Worm (Caenorhabditis elegans): ENCODE results near the gene Y43F8B.7.

The Y43F8B.7 gene

DNA sequence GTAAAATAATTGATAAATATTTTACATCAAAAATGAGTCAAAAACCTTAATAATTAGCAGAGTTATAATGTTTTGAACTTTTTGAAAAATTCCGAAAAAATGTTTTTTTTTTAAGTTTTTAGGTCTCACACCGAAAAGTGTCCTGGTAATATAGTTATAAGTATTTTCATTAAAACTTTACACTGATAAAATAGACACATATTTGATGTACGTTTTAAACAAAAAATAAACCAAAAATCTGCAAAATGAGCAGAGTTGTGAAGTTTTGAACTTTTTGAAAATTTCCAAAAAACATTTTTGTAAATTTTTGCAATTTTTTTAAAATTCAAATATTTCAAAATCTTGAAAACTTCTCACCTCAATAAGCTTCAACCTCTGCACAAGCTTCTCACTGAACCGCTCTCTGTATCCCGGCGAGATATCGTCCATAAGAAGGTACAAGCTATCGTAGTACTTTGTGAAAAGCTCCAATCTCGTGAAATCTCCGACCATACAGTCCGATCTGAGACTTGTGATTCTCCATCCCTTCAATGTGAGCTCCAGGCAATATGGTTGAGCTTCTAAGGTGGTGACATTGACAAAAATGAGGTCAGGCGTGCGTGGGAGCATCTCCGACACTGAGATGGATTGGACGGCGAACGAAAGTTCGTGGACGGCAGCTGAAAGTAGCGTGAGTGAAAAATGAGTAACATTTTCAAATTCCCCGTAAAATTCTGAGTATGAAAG is 30.2 kb downstream of the Y43F8B.7 start:
- TF ChIP-seq lsy-2 (tag; optimal IDR thresholded peaks at IDR 0.05) (peak in 1 of 2 experiments; percentile 7), aha-1 (tag) (peak; percentile 97), ama-1 (optimal IDR thresholded peaks at IDR 0.05) (peak; percentile 3), mep-1 (tag; optimal IDR thresholded peaks at IDR 0.05) (peak; percentile 4), zfp-3 (GFP tag; conservative IDR thresholded peaks at IDR 0.05) (no peak)

- TF ChIP-seq R02D3.7 (tag; optimal IDR thresholded peaks at IDR 0.05) (no peak), lim-7 (GFP tag; IDR thresholded peaks at IDR 0.05) (0 out of 2 replicates have a peak, but pooled peaks have one; percentile 40), nhr-237 (tag; optimal IDR thresholded peaks at IDR 0.05) (no peak), F37D6.2 (tag; optimal IDR thresholded peaks at IDR 0.05) (no peak), pha-4 (GFP tag; IDR thresholded peaks at IDR 0.05) (no peak), pha-4 (tag; optimal IDR thresholded peaks at IDR 0.05) (no peak), set-16 (GFP tag; IDR thresholded peaks at IDR 0.05) (no peak), ces-1 (GFP tag; optimal IDR thresholded peaks at IDR 0.05) (no peak), zfp-3 (GFP tag; conservative IDR thresholded peaks at IDR 0.05) (0 out of 2 replicates have a peak, but pooled peaks have one; percentile 56), vab-7 (GFP tag; IDR thresholded peaks at IDR 0.05) (0 out of 2 replicates have a peak, but pooled peaks have one; percentile 4), lin-38 (GFP tag; IDR thresholded peaks at IDR 0.05) (peak; percentile 64), madf-9 (GFP tag; conservative IDR thresholded peaks at IDR 0.05) (peak; percentile 55; the same call in 1 of the 2 replicates), php-3 (GFP tag; IDR thresholded peaks at IDR 0.05) (peak; percentile 39; the same call in 1 of the 2 replicates), ctbp-1 (GFP tag; IDR thresholded peaks at IDR 0.05) (0 out of 2 replicates have a peak, but pooled peaks have one; percentile 45), dmd-9 (GFP tag; IDR thresholded peaks at IDR 0.05) (no peak), unc-39 (tag; optimal IDR thresholded peaks at IDR 0.05) (no peak), hif-1 (tag; optimal IDR thresholded peaks at IDR 0.05) (peak in 1 of 2 experiments; percentile 57), dmd-8 (GFP tag; IDR thresholded peaks at IDR 0.05) (no peak), saeg-2 (GFP tag; IDR thresholded peaks at IDR 0.05) (peak; percentile 41; the same call in 1 of the 2 replicates), lsy-2 (tag; optimal IDR thresholded peaks at IDR 0.05) (peak in 1 of 2 experiments; percentile 32), hlh-11 (tag; optimal IDR thresholded peaks at IDR 0.05) (peak; percentile 43), hmg-1.1 (GFP tag; IDR thresholded peaks at IDR 0.05) (peak; percentile 45; the same call in 1 of the 2 replicates), arid-1 (GFP tag; conservative IDR thresholded peaks at IDR 0.05) (peak; percentile 35; the same call in 1 of the 2 replicates), ceh-20 (GFP tag; IDR thresholded peaks at IDR 0.05) (peak; percentile 70), hlh-30 (tag; optimal IDR thresholded peaks at IDR 0.05; ENCODE audit: insufficient read depth) (peak; percentile 87), ztf-7 (tag; optimal IDR thresholded peaks at IDR 0.05) (no peak), Y48G9A.11 (GFP tag; IDR thresholded peaks at IDR 0.05) (0 out of 2 replicates have a peak, but pooled peaks have one; percentile 34), nhr-25 (tag; optimal IDR thresholded peaks at IDR 0.05; ENCODE audit: borderline replicate concordance, insufficient read depth) (no peak), T26A8.4 (GFP tag; IDR thresholded peaks at IDR 0.05) (peak; percentile 77), fkh-10 (GFP tag; optimal IDR thresholded peaks at IDR 0.05) (no peak), gei-8 (GFP tag; optimal IDR thresholded peaks at IDR 0.05) (no peak), zag-1 (tag; optimal IDR thresholded peaks at IDR 0.05) (no peak), mes-2 (tag; optimal IDR thresholded peaks at IDR 0.05; ENCODE audit: poor library complexity, severe bottlenecking) (no peak), F26F4.8 (GFP tag; conservative IDR thresholded peaks at IDR 0.05) (0 out of 2 replicates have a peak, but pooled peaks have one; percentile 2), daf-16 (GFP tag; optimal IDR thresholded peaks at IDR 0.05) (no peak), daf-16 (tag; optimal IDR thresholded peaks at IDR 0.05) (peak; percentile 23), duxl-1 (tag; optimal IDR thresholded peaks at IDR 0.05; ENCODE audit: poor library complexity) (no peak), egl-43 (GFP tag; IDR thresholded peaks at IDR 0.05) (peak; percentile 81), dmd-6 (GFP tag; IDR thresholded peaks at IDR 0.05) (peak; percentile 65), aha-1 (tag) (peak; percentile 94), egl-27 (tag; optimal IDR thresholded peaks at IDR 0.05) (no peak), spr-1 (tag; optimal IDR thresholded peaks at IDR 0.05) (peak; percentile 42)
These were observed 31.1 kb downstream of the Y43F8B.7 start for ce11 chrV:19521351-19522278.
